Fruit fly (Drosophila melanogaster) whole organism, embryonic: ENCODE measurements around the gene Rsph1.

Source experiments
- CG11695 ChIP-seq: fragments of 200-800 bp; sonication (Bioruptor generic); IDR thresholded peaks from 3 replicates; pipeline ENCODE4 v1.3.6; 2022; ENCODE audit warnings: missing biosample characterization, missing genetic modification characterization
- CG12155 ChIP-seq: fragments of 200-800 bp; sonication (Bioruptor generic); optimal IDR thresholded peaks from 3 replicates; lab custom pipeline; 2016; ENCODE audit warnings: missing biosample characterization, missing genetic modification characterization
- CG13775 ChIP-seq: fragments of 200-800 bp; sonication (Bioruptor generic); optimal IDR thresholded peaks from 3 replicates; lab custom pipeline; 2017; ENCODE audit warnings: missing biosample characterization, mild to moderate bottlenecking, missing genetic modification characterization
- CG14710 ChIP-seq: fragments of 200-800 bp; sonication (Bioruptor generic); optimal IDR thresholded peaks from 3 replicates; lab custom pipeline; 2019; ENCODE audit warnings: missing biosample characterization, mild to moderate bottlenecking, missing genetic modification characterization, moderate library complexity
- CG14860 ChIP-seq: fragments of 200-800 bp; sonication (Bioruptor generic); IDR thresholded peaks from 3 replicates; pipeline ENCODE4 v1.3.6; 2022; ENCODE audit warnings: missing biosample characterization, missing genetic modification characterization; ENCODE audit not compliant: partially characterized antibody
- CG15601 ChIP-seq: fragments of 200-800 bp; sonication (Bioruptor generic); optimal IDR thresholded peaks from 3 replicates; lab custom pipeline; 2019; ENCODE audit warnings: missing biosample characterization, mild to moderate bottlenecking, missing genetic modification characterization, moderate library complexity
- CG16863 ChIP-seq: fragments of 200-800 bp; sonication (Bioruptor generic); optimal IDR thresholded peaks from 3 replicates; lab custom pipeline; 2016; ENCODE audit warnings: missing biosample characterization, missing genetic modification characterization
- CG3407 ChIP-seq: fragments of 200-800 bp; sonication (Bioruptor generic); optimal IDR thresholded peaks from 2 replicates; lab custom pipeline; 2018; ENCODE audit warnings: missing biosample characterization, mild to moderate bottlenecking, missing genetic modification characterization
- CG4424 ChIP-seq: fragments of 200-800 bp; sonication (Bioruptor generic); optimal IDR thresholded peaks from 3 replicates; lab custom pipeline; 2016; ENCODE audit warnings: missing biosample characterization, missing genetic modification characterization
- CG6254 ChIP-seq: fragments of 200-800 bp; sonication (Bioruptor generic); optimal IDR thresholded peaks from 3 replicates; lab custom pipeline; 2017; ENCODE audit warnings: mild to moderate bottlenecking, missing biosample characterization, missing genetic modification reagents, missing genetic modification characterization
- CG7271 ChIP-seq: fragments of 200-800 bp; sonication (Bioruptor generic); optimal IDR thresholded peaks from 2 replicates; lab custom pipeline; 2018; ENCODE audit warnings: missing biosample characterization, mild to moderate bottlenecking, missing genetic modification characterization, moderate library complexity
- CG7372 ChIP-seq: fragments of 200-800 bp; sonication (Bioruptor generic); IDR thresholded peaks from 2 replicates; pipeline ENCODE4 v1.3.6; 2022; ENCODE audit warnings: missing biosample characterization, missing genetic modification characterization
- CG9609 ChIP-seq: fragments of 200-800 bp; sonication (Bioruptor generic); optimal IDR thresholded peaks from 3 replicates; lab custom pipeline; 2016; ENCODE audit warnings: missing biosample characterization, missing genetic modification characterization
- CG9727 ChIP-seq: fragments of 200-800 bp; sonication (Bioruptor generic); optimal IDR thresholded peaks from 3 replicates; lab custom pipeline; 2017; ENCODE audit warnings: missing biosample characterization, mild to moderate bottlenecking, missing genetic modification characterization
- CHES-1-like ChIP-seq: fragments of 200-800 bp; sonication (Bioruptor generic); optimal IDR thresholded peaks from 2 replicates; lab custom pipeline; 2016; ENCODE audit warnings: missing biosample characterization, missing genetic modification characterization
- CoRest ChIP-seq: fragments of 200-800 bp; sonication (Bioruptor generic); optimal IDR thresholded peaks from 3 replicates; lab custom pipeline; 2018; ENCODE audit warnings: missing biosample characterization, mild to moderate bottlenecking, missing genetic modification characterization, moderate library complexity
- Dip2 ChIP-seq: fragments of 200-800 bp; sonication (Bioruptor generic); IDR thresholded peaks from 2 replicates; pipeline ENCODE4 v1.3.6; 2022; ENCODE audit warnings: missing biosample characterization, missing genetic modification characterization
- Dll ChIP-seq: fragments of 200-800 bp; sonication (Bioruptor generic); IDR thresholded peaks from 4 replicates; pipeline ENCODE4 v1.3.6; 2022; ENCODE audit warnings: missing biosample characterization, missing genetic modification characterization; ENCODE audit not compliant: partially characterized antibody
- Ets97D ChIP-seq: fragments of 200-800 bp; sonication (Bioruptor generic); optimal IDR thresholded peaks from 3 replicates; lab custom pipeline; 2016; ENCODE audit warnings: missing biosample characterization, missing genetic modification characterization
- Fer3 ChIP-seq: fragments of 200-800 bp; sonication (Bioruptor generic); optimal IDR thresholded peaks from 2 replicates; lab custom pipeline; 2018; ENCODE audit warnings: missing biosample characterization, mild to moderate bottlenecking, missing genetic modification characterization, moderate library complexity
- HLH3B ChIP-seq: fragments of 200-800 bp; sonication (Bioruptor generic); IDR thresholded peaks from 2 replicates; pipeline ENCODE4 v1.3.6; 2022; ENCODE audit warnings: missing biosample characterization, missing genetic modification characterization
- HmgZ ChIP-seq: fragments of 200-800 bp; sonication (Bioruptor generic); optimal IDR thresholded peaks from 2 replicates; lab custom pipeline; 2018; ENCODE audit warnings: missing biosample characterization, mild to moderate bottlenecking, missing genetic modification characterization
- Hr51 ChIP-seq, 2 experiments: fragments of 200-800 bp; sonication (Bioruptor generic); optimal IDR thresholded peaks; 2 replicates in 1 of 2; 3 replicates in 1 of 2; lab custom pipeline; 2016 to 2018; ENCODE audit warnings: missing biosample characterization in 2 of 2, missing genetic modification characterization in 2 of 2, mild to moderate bottlenecking in 1 of 2, moderate library complexity in 1 of 2
- MBD-R2 ChIP-seq: fragments of 200-800 bp; sonication (Bioruptor generic); IDR thresholded peaks from 2 replicates; pipeline ENCODE4 v1.3.6; 2022; ENCODE audit warnings: missing biosample characterization, missing genetic modification characterization
- Rfx ChIP-seq: fragments of 200-800 bp; sonication (Bioruptor generic); IDR thresholded peaks from 2 replicates; pipeline ENCODE4 v1.3.6; 2022; ENCODE audit warnings: missing biosample characterization, missing genetic modification characterization
- Trl ChIP-seq, 3 experiments: fragments of >200 bp in 2 of 3; fragments of 200-800 bp in 1 of 3; sonication (Bioruptor generic) in 1 of 3; optimal IDR thresholded peaks; 2 replicates in 1 of 3; 3 replicates in 2 of 3; lab custom pipeline; 2016 to 2017; ENCODE audit warnings: missing biosample characterization in 1 of 3, missing genetic modification characterization in 1 of 3
- abd-A ChIP-seq: fragments of 200-800 bp; sonication (Bioruptor generic); optimal IDR thresholded peaks from 3 replicates; lab custom pipeline; 2019; ENCODE audit warnings: missing biosample characterization, mild to moderate bottlenecking, missing genetic modification characterization, moderate library complexity
- ase ChIP-seq: fragments of 200-800 bp; sonication (Bioruptor generic); IDR thresholded peaks from 3 replicates; pipeline ENCODE4 v1.3.6; 2022; ENCODE audit warnings: missing biosample characterization, missing genetic modification characterization
- az2 ChIP-seq: fragments of 200-800 bp; sonication (Bioruptor generic); optimal IDR thresholded peaks from 3 replicates; lab custom pipeline; 2016; ENCODE audit warnings: missing biosample characterization, missing genetic modification characterization
- bab2 ChIP-seq: fragments of 200-800 bp; sonication (Bioruptor generic); optimal IDR thresholded peaks from 2 replicates; lab custom pipeline; 2016; ENCODE audit warnings: missing biosample characterization, missing genetic modification characterization
- crol ChIP-seq: fragments of 200-800 bp; sonication (Bioruptor generic); IDR thresholded peaks from 2 replicates; pipeline ENCODE4 v1.3.6; 2022; ENCODE audit warnings: missing biosample characterization, missing genetic modification characterization
- dmrt99B ChIP-seq: fragments of 200-800 bp; sonication (Bioruptor generic); optimal IDR thresholded peaks from 2 replicates; lab custom pipeline; 2018; ENCODE audit warnings: missing biosample characterization, mild to moderate bottlenecking, missing genetic modification characterization, moderate library complexity
- fd102C ChIP-seq: fragments of 200-800 bp; sonication (Bioruptor generic); optimal IDR thresholded peaks from 2 replicates; lab custom pipeline; 2018; ENCODE audit warnings: missing biosample characterization, mild to moderate bottlenecking, missing genetic modification characterization, moderate library complexity
- gt ChIP-seq: fragments of 200-800 bp; sonication (Bioruptor generic); IDR thresholded peaks from 2 replicates; pipeline ENCODE4 v1.3.6; 2022; ENCODE audit warnings: missing biosample characterization, missing genetic modification characterization
- h ChIP-seq: fragments of >200 bp; optimal IDR thresholded peaks from 2 replicates; lab custom pipeline; 2017
- hkb ChIP-seq, 2 experiments: fragments of 200-800 bp in 1 of 2; fragments of >200 bp in 1 of 2; sonication (Bioruptor generic) in 1 of 2; IDR thresholded peaks in 1 of 2; optimal IDR thresholded peaks in 1 of 2; 2 replicates each; pipeline versions ENCODE4 v1.3.6 to Lab custom; 2017 to 2022; ENCODE audit warnings: missing biosample characterization in 1 of 2, missing genetic modification characterization in 1 of 2
- inv ChIP-seq: fragments of 200-800 bp; sonication (Bioruptor generic); IDR thresholded peaks from 2 replicates; pipeline ENCODE4 v1.3.6; 2022; ENCODE audit warnings: missing biosample characterization, missing genetic modification characterization; ENCODE audit not compliant: partially characterized antibody
- kay ChIP-seq: fragments of 200-800 bp; sonication (Bioruptor generic); optimal IDR thresholded peaks from 2 replicates; lab custom pipeline; 2016; ENCODE audit warnings: missing biosample characterization, missing genetic modification characterization
- nerfin-2 ChIP-seq: fragments of 200-800 bp; sonication (Bioruptor generic); IDR thresholded peaks from 2 replicates; pipeline ENCODE4 v1.3.6; 2022; ENCODE audit warnings: missing biosample characterization, missing genetic modification characterization; ENCODE audit not compliant: partially characterized antibody
- nom ChIP-seq: fragments of 200-800 bp; sonication (Bioruptor generic); optimal IDR thresholded peaks from 2 replicates; lab custom pipeline; 2017; ENCODE audit warnings: missing biosample characterization, missing genetic modification characterization, mild to moderate bottlenecking, moderate library complexity, missing genetic modification reagents
- psq ChIP-seq: fragments of 200-800 bp; sonication (Bioruptor generic); optimal IDR thresholded peaks from 2 replicates; lab custom pipeline; 2017; ENCODE audit warnings: missing biosample characterization, missing genetic modification characterization
- pum ChIP-seq: fragments of 200-800 bp; sonication (Bioruptor generic); optimal IDR thresholded peaks from 2 replicates; lab custom pipeline; 2016; ENCODE audit warnings: missing biosample characterization, missing genetic modification characterization
- salm ChIP-seq: fragments of 200-800 bp; sonication (Bioruptor generic); optimal IDR thresholded peaks from 2 replicates; lab custom pipeline; 2018; ENCODE audit warnings: missing biosample characterization, mild to moderate bottlenecking, missing genetic modification characterization
- sqz ChIP-seq: fragments of 200-800 bp; sonication (Bioruptor generic); optimal IDR thresholded peaks from 3 replicates; lab custom pipeline; 2018; ENCODE audit warnings: missing biosample characterization, mild to moderate bottlenecking, missing genetic modification characterization
- sr ChIP-seq: fragments of 200-800 bp; sonication (Bioruptor generic); IDR thresholded peaks from 3 replicates; pipeline ENCODE4 v1.3.6; 2022; ENCODE audit warnings: missing biosample characterization, missing genetic modification characterization
- tgo ChIP-seq: fragments of 200-800 bp; sonication (Bioruptor generic); IDR thresholded peaks from 3 replicates; pipeline ENCODE4 v1.3.6; 2022; ENCODE audit warnings: missing biosample characterization, missing genetic modification characterization
- unc-4 ChIP-seq: fragments of 200-800 bp; sonication (Bioruptor generic); IDR thresholded peaks from 2 replicates; pipeline ENCODE4 v1.3.6; 2022; ENCODE audit warnings: missing biosample characterization, missing genetic modification characterization; ENCODE audit not compliant: partially characterized antibody
- zfh2 ChIP-seq: fragments of 200-800 bp; sonication (Bioruptor generic); optimal IDR thresholded peaks from 2 replicates; lab custom pipeline; 2016; ENCODE audit warnings: missing biosample characterization, missing genetic modification characterization

Rsph1 gene

dm6 chr2L:13176701-13177249 lies 6.5 kb upstream of the Rsph1 start, which contains the start of the genes Sfmbt and CG5439 (continued):
- no peak for TF ChIP-seq dmrt99B
- no peak for TF ChIP-seq fd102C
- TF ChIP-seq sqz (GFP tag; lab: Kevin White, UChicago), result no peak
- TF ChIP-seq salm (tag; lab: Kevin White, UChicago), result peak; percentile 5
- no peak for TF ChIP-seq CG15601 (tag; lab: Kevin White, UChicago)
- peak; percentile 70 for TF ChIP-seq CoRest (tag; lab: Kevin White, UChicago)
- no peak for TF ChIP-seq nom (GFP tag; lab: Kevin White, UChicago)
- TF ChIP-seq nerfin-2 (GFP tag; lab: Robert Waterston, UW), result peak; percentile 56; the same call in 1 of the 2 replicates
- no peak for TF ChIP-seq Fer3 (tag; lab: Kevin White, UChicago)
- TF ChIP-seq tgo (GFP tag; lab: Robert Waterston, UW), result peak; percentile 75; the same call in 2 of the 3 replicates
- no peak for TF ChIP-seq CG7271 (tag; lab: Kevin White, UChicago)
- TF ChIP-seq CG14710 (tag; lab: Kevin White, UChicago), result peak; percentile 95
- TF ChIP-seq CG9609 (GFP tag; lab: Kevin White, UChicago), result peak; percentile 78
- peak; percentile 94 for TF ChIP-seq zfh2 (GFP tag; lab: Kevin White, UChicago)
- TF ChIP-seq psq (GFP tag; lab: Kevin White, UChicago), result peak; percentile 76
- peak; percentile 23 for TF ChIP-seq CG6254 (GFP tag; lab: Kevin White, UChicago)
- peak; percentile 60 for TF ChIP-seq hkb (optimal IDR thresholded peaks at IDR 0.05; lab: Kevin White, UChicago)
- TF ChIP-seq hkb (GFP tag; IDR thresholded peaks at IDR 0.05; lab: Robert Waterston, UW), result peak; percentile 31; the same call in 1 of the 2 replicates
- TF ChIP-seq HLH3B (GFP tag; lab: Robert Waterston, UW), result no peak; the same call in 1 of the 2 replicates
- peak; percentile 33 for TF ChIP-seq unc-4 (GFP tag; lab: Robert Waterston, UW)
- peak; percentile 80 for TF ChIP-seq MBD-R2 (GFP tag; lab: Robert Waterston, UW)
- TF ChIP-seq inv, result peak; percentile 23; the same call in 1 of the 2 replicates
- no peak for TF ChIP-seq Dip2 (GFP tag; lab: Robert Waterston, UW)
- peak; percentile 79 for TF ChIP-seq CG9727 (GFP tag; lab: Kevin White, UChicago)
- no peak for TF ChIP-seq crol (GFP tag; lab: Robert Waterston, UW)
- peak; percentile 79 for TF ChIP-seq pum (GFP tag; lab: Kevin White, UChicago)
- no peak for TF ChIP-seq sr (GFP tag; lab: Robert Waterston, UW)
- TF ChIP-seq CG11695 (GFP tag; lab: Robert Waterston, UW), result 0 out of 3 replicates have a peak, but pooled peaks have one; percentile 20
- peak; percentile 84 for TF ChIP-seq HmgZ (tag; lab: Kevin White, UChicago)
- peak; percentile 64; the same call in 3 of the 4 replicates for TF ChIP-seq Dll (GFP tag; lab: Robert Waterston, UW)
- TF ChIP-seq az2 (GFP tag; lab: Kevin White, UChicago), result peak; percentile 71
- TF ChIP-seq CG12155 (GFP tag; lab: Kevin White, UChicago), result peak; percentile 81
- peak; percentile 83 for TF ChIP-seq CG4424
- TF ChIP-seq Hr51 (GFP tag; optimal IDR thresholded peaks at IDR 0.05; lab: Kevin White, UChicago), result peak in 1 of 2 experiments; percentile 75
- peak; percentile 91 for TF ChIP-seq kay (GFP tag; lab: Kevin White, UChicago)
- peak; percentile 46; the same call in 1 of the 2 replicates for TF ChIP-seq CG7372 (GFP tag; lab: Robert Waterston, UW)
- TF ChIP-seq abd-A, result no peak
- peak; percentile 81 for TF ChIP-seq CHES-1-like (GFP tag; lab: Kevin White, UChicago)
- TF ChIP-seq Trl (optimal IDR thresholded peaks at IDR 0.05; lab: Kevin White, UChicago), result no peak
- peak; percentile 82 for TF ChIP-seq Trl (GFP tag; optimal IDR thresholded peaks at IDR 0.05; lab: Kevin White, UChicago)
- TF ChIP-seq h (lab: Kevin White, UChicago), result no peak
- TF ChIP-seq bab2 (GFP tag; lab: Kevin White, UChicago), result peak; percentile 82
- TF ChIP-seq Ets97D, result peak; percentile 81
- TF ChIP-seq ase, result 0 out of 3 replicates have a peak, but pooled peaks have one; percentile 45
- no peak for TF ChIP-seq CG14860 (GFP tag; lab: Robert Waterston, UW)
- peak; percentile 88 for TF ChIP-seq CG13775 (GFP tag; lab: Kevin White, UChicago)
- no peak for TF ChIP-seq CG3407
- TF ChIP-seq CG16863 (GFP tag; lab: Kevin White, UChicago), result peak; percentile 69
- TF ChIP-seq gt, result peak; percentile 15; the same call in 1 of the 2 replicates
- peak; percentile 77 for TF ChIP-seq Rfx (GFP tag; lab: Robert Waterston, UW)
